Worm (Caenorhabditis elegans) whole organism, L3 larva: Measurements from ENCODE around the gene F11F1.1.

Source experiments
- ZK546.5 ChIP-seq: sonication (generic microtip); optimal IDR thresholded peaks from 2 replicates; lab custom pipeline; 2017; ENCODE audit warnings: missing biosample characterization, missing genetic modification characterization
- ceh-16 ChIP-seq: sonication (generic microtip); optimal IDR thresholded peaks from 2 replicates; lab custom pipeline; 2017; ENCODE audit warnings: missing biosample characterization, missing genetic modification characterization
- ceh-82 ChIP-seq: fragments of 150-350 bp; optimal IDR thresholded peaks from 2 replicates; lab custom pipeline; 2014; ENCODE audit warnings: missing biosample characterization, missing genetic modification characterization
- fkh-2 ChIP-seq: fragments of 150-350 bp; optimal IDR thresholded peaks from 2 replicates; lab custom pipeline; 2014; ENCODE audit warnings: missing biosample characterization, missing genetic modification reagents, missing genetic modification characterization
- jun-1 ChIP-seq: fragments of 150-350 bp; optimal IDR thresholded peaks from 2 replicates; lab custom pipeline; 2014; ENCODE audit warnings: missing biosample characterization, missing genetic modification reagents, missing genetic modification characterization
- nfya-1 ChIP-seq: sonication (generic microtip); optimal IDR thresholded peaks from 2 replicates; lab custom pipeline; 2017; ENCODE audit warnings: missing genetic modification characterization, mild to moderate bottlenecking, missing compliant biosample characterization, antibody characterized with exemption, moderate library complexity; ENCODE audit not compliant: insufficient read depth
- nhr-11 ChIP-seq: fragments of 150-350 bp; optimal IDR thresholded peaks from 2 replicates; lab custom pipeline; 2014; ENCODE audit warnings: missing biosample characterization, missing genetic modification characterization
- nhr-237 ChIP-seq: fragments of 150-350 bp; optimal IDR thresholded peaks from 2 replicates; lab custom pipeline; 2014; ENCODE audit warnings: missing biosample characterization, missing genetic modification characterization
- nhr-28 ChIP-seq: fragments of 150-350 bp; optimal IDR thresholded peaks from 2 replicates; lab custom pipeline; 2014; ENCODE audit warnings: missing biosample characterization, missing genetic modification characterization
- pha-4 ChIP-seq: fragments of 150-350 bp; optimal IDR thresholded peaks from 2 replicates; lab custom pipeline; 2014; ENCODE audit warnings: missing biosample characterization, missing genetic modification reagents, missing genetic modification characterization
- unc-62 ChIP-seq: fragments of 150-350 bp; sonication (generic microtip); optimal IDR thresholded peaks from 4 replicates; lab custom pipeline; 2014; ENCODE audit warnings: missing biosample characterization, missing genetic modification reagents, missing genetic modification characterization
- ztf-4 ChIP-seq: fragments of 150-350 bp; optimal IDR thresholded peaks from 2 replicates; lab custom pipeline; 2014; ENCODE audit warnings: missing biosample characterization, missing genetic modification characterization

DNA sequence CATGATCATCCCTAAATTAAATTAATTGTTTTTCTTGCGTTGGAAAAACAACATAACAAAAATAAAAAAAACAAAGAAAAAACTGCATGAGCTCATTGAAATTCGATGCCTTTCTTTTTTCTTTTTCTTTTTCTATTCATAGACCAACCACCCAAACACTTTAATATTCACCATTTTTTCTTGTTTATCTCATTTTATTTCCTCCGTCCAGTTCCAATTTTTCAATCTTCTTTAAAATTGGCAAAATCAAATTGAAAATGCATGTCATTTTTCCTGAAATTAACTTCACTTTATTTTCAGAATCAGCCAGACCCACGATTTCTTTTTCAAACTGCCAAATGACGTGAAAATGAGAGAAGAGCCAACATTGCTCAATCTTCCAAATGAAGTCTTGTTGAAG, 9.5 kb upstream of the F11F1.1 start, which contains the start of gene T03F6.4:
- TF ChIP-seq nhr-11 (tag; lab: Kevin White, UChicago) (no peak), nhr-237 (tag; lab: Kevin White, UChicago) (no peak), nhr-28 (tag; lab: Kevin White, UChicago) (no peak), unc-62 (GFP tag; lab: Kevin White, UChicago) (no peak), nfya-1 (tag; lab: Kevin White, UChicago) (no peak), ZK546.5 (no peak), ztf-4 (no peak), jun-1 (tag; lab: Kevin White, UChicago) (no peak), ceh-82 (tag; lab: Kevin White, UChicago) (no peak), pha-4 (no peak), ceh-16 (tag; lab: Kevin White, UChicago) (no peak), fkh-2 (tag; lab: Kevin White, UChicago) (no peak)
